Worm (Caenorhabditis elegans) whole organism, L2 larva: ENCODE data around the gene gcy-11.

Experiments used
- C34F6.9 ChIP-seq: fragments of 150-350 bp; optimal IDR thresholded peaks from 2 replicates; lab custom pipeline; 2014; ENCODE audit warnings: missing biosample characterization, missing genetic modification characterization
- F13H6.1 ChIP-seq: sonication (generic microtip); optimal IDR thresholded peaks from 2 replicates; lab custom pipeline; 2016; ENCODE audit warnings: missing genetic modification characterization, missing compliant biosample characterization
- R02D3.7 ChIP-seq: fragments of 150-350 bp; optimal IDR thresholded peaks from 2 replicates; lab custom pipeline; 2014; ENCODE audit warnings: missing biosample characterization, missing genetic modification characterization
- alr-1 ChIP-seq: fragments of 150-350 bp; optimal IDR thresholded peaks from 2 replicates; lab custom pipeline; 2014; ENCODE audit warnings: missing biosample characterization, missing genetic modification characterization
- aly-2 ChIP-seq: fragments of 150-350 bp; optimal IDR thresholded peaks from 2 replicates; lab custom pipeline; 2014; ENCODE audit warnings: missing biosample characterization, missing genetic modification characterization
- ama-1 ChIP-seq: fragments of 150-350 bp; optimal IDR thresholded peaks from 2 replicates; lab custom pipeline; 2018; ENCODE audit warnings: inconsistent platforms
- blmp-1 ChIP-seq: sonication (generic microtip); optimal IDR thresholded peaks from 2 replicates; lab custom pipeline; 2017; ENCODE audit warnings: missing genetic modification characterization, mild to moderate bottlenecking, missing compliant biosample characterization, antibody characterized with exemption, moderate library complexity; ENCODE audit not compliant: insufficient read depth
- ceh-82 ChIP-seq: fragments of 150-350 bp; optimal IDR thresholded peaks from 2 replicates; lab custom pipeline; 2014; ENCODE audit warnings: missing biosample characterization, missing genetic modification characterization
- crh-2 ChIP-seq: sonication (generic microtip); optimal IDR thresholded peaks from 2 replicates; lab custom pipeline; 2017; ENCODE audit warnings: missing biosample characterization, missing genetic modification characterization
- egl-27 ChIP-seq: sonication (generic microtip); optimal IDR thresholded peaks from 3 replicates; lab custom pipeline; 2017; ENCODE audit warnings: missing biosample characterization, missing genetic modification reagents, missing genetic modification characterization
- elt-1 ChIP-seq: fragments of 150-350 bp; optimal IDR thresholded peaks from 2 replicates; lab custom pipeline; 2014; ENCODE audit warnings: missing biosample characterization, missing genetic modification characterization
- elt-3 ChIP-seq: sonication (generic microtip); optimal IDR thresholded peaks from 2 replicates; lab custom pipeline; 2017; ENCODE audit warnings: missing biosample characterization, missing genetic modification characterization
- lin-11 ChIP-seq: fragments of 150-350 bp; sonication (generic microtip); optimal IDR thresholded peaks from 2 replicates; lab custom pipeline; 2014; ENCODE audit warnings: missing biosample characterization, missing genetic modification characterization, inconsistent platforms, mixed read lengths
- lin-13 ChIP-seq: fragments of 150-350 bp; optimal IDR thresholded peaks from 2 replicates; lab custom pipeline; 2014; ENCODE audit warnings: missing biosample characterization, missing genetic modification reagents, missing genetic modification characterization
- mab-5 ChIP-seq: fragments of 150-350 bp; optimal IDR thresholded peaks from 2 replicates; lab custom pipeline; 2014; ENCODE audit warnings: missing biosample characterization, missing genetic modification characterization
- mdl-1 ChIP-seq, 2 experiments: fragments of 150-350 bp in 1 of 2; sonication (generic microtip) in 1 of 2; optimal IDR thresholded peaks; 2 replicates each; lab custom pipeline; 2017; ENCODE audit warnings: missing biosample characterization in 2 of 2, missing genetic modification characterization in 2 of 2
- nhr-11 ChIP-seq: fragments of 150-350 bp; optimal IDR thresholded peaks from 2 replicates; lab custom pipeline; 2014; ENCODE audit warnings: missing biosample characterization, missing genetic modification characterization
- nhr-129 ChIP-seq: fragments of 150-350 bp; optimal IDR thresholded peaks from 2 replicates; lab custom pipeline; 2014; ENCODE audit warnings: missing biosample characterization, missing genetic modification characterization
- nhr-21 ChIP-seq: fragments of 150-350 bp; optimal IDR thresholded peaks from 2 replicates; lab custom pipeline; 2014; ENCODE audit warnings: missing biosample characterization, missing genetic modification characterization
- nhr-23 ChIP-seq: fragments of 150-350 bp; optimal IDR thresholded peaks from 2 replicates; lab custom pipeline; 2014; ENCODE audit warnings: missing biosample characterization, missing genetic modification reagents, missing genetic modification characterization
- nhr-25 ChIP-seq: fragments of 150-350 bp; sonication (generic microtip); optimal IDR thresholded peaks from 3 replicates; lab custom pipeline; 2014; ENCODE audit warnings: missing biosample characterization, missing genetic modification characterization
- nhr-6 ChIP-seq: fragments of 150-350 bp; optimal IDR thresholded peaks from 2 replicates; lab custom pipeline; 2014; ENCODE audit warnings: missing biosample characterization, missing genetic modification characterization
- sem-4 ChIP-seq: fragments of 150-350 bp; optimal IDR thresholded peaks from 2 replicates; lab custom pipeline; 2014; ENCODE audit warnings: missing biosample characterization, missing genetic modification reagents, missing genetic modification characterization
- sma-3 ChIP-seq: sonication (generic microtip); optimal IDR thresholded peaks from 2 replicates; lab custom pipeline; 2016; ENCODE audit warnings: missing genetic modification reagents, missing genetic modification characterization, missing compliant biosample characterization
- sma-9 ChIP-seq, 2 experiments: fragments of 150-350 bp in 1 of 2; sonication (generic microtip) in 1 of 2; optimal IDR thresholded peaks; 2 replicates each; lab custom pipeline; 2014 to 2016; ENCODE audit warnings: missing genetic modification characterization in 2 of 2, mild to moderate bottlenecking in 1 of 2, missing biosample characterization in 1 of 2, missing compliant biosample characterization in 1 of 2, missing genetic modification reagents in 1 of 2, moderate library complexity in 1 of 2
- snpc-4 ChIP-seq: fragments of 150-350 bp; optimal IDR thresholded peaks from 2 replicates; lab custom pipeline; 2014; ENCODE audit warnings: missing biosample characterization, missing genetic modification characterization
- unc-62 ChIP-seq: fragments of 150-350 bp; optimal IDR thresholded peaks from 2 replicates; lab custom pipeline; 2014; ENCODE audit warnings: missing biosample characterization, missing genetic modification reagents, missing genetic modification characterization
- zag-1 ChIP-seq: fragments of 150-350 bp; optimal IDR thresholded peaks from 2 replicates; lab custom pipeline; 2014; ENCODE audit warnings: missing biosample characterization, missing genetic modification characterization
- ztf-11 ChIP-seq: sonication (generic microtip); optimal IDR thresholded peaks from 2 replicates; lab custom pipeline; 2017; ENCODE audit warnings: missing biosample characterization, missing genetic modification characterization
- ztf-4 ChIP-seq: fragments of 150-350 bp; optimal IDR thresholded peaks from 2 replicates; lab custom pipeline; 2014; ENCODE audit warnings: missing biosample characterization, missing genetic modification characterization

gcy-11 gene

ce11 chrX:17058340-17058739 is 3.0 kb upstream of the gcy-11 start:
- TF ChIP-seq snpc-4 (tag; lab: Kevin White, UChicago) (no peak), elt-1 (tag; lab: Kevin White, UChicago) (no peak), aly-2 (tag; lab: Kevin White, UChicago) (no peak), ama-1 (peak; percentile 79), nhr-129 (tag; lab: Kevin White, UChicago) (peak; percentile 59), zag-1 (no peak), alr-1 (tag; lab: Kevin White, UChicago) (no peak), R02D3.7 (tag; lab: Kevin White, UChicago) (no peak), nhr-25 (tag; lab: Kevin White, UChicago) (no peak), sma-9 (GFP tag; optimal IDR thresholded peaks at IDR 0.05; lab: Kevin White, UChicago) (peak; percentile 33), sma-9 (tag; optimal IDR thresholded peaks at IDR 0.05; lab: Kevin White, UChicago) (no peak), nhr-21 (tag; lab: Kevin White, UChicago) (no peak), lin-13 (GFP tag; lab: Kevin White, UChicago) (no peak), egl-27 (tag; lab: Kevin White, UChicago) (no peak), crh-2 (tag; lab: Kevin White, UChicago) (no peak), nhr-23 (tag; lab: Kevin White, UChicago) (no peak), blmp-1 (tag; lab: Kevin White, UChicago) (peak; percentile 14), ztf-4 (tag; lab: Kevin White, UChicago) (no peak), ceh-82 (no peak)

ce11 chrX:17055836-17056783 is 729 bp upstream of the gcy-11 start:
- TF ChIP-seq C34F6.9 (tag; lab: Kevin White, UChicago) (peak; percentile 30), sem-4 (peak; percentile 11), lin-11 (tag; lab: Kevin White, UChicago) (no peak), ztf-11 (tag; lab: Kevin White, UChicago) (no peak), ama-1 (peak; percentile 25), nhr-21 (tag; lab: Kevin White, UChicago) (no peak), nhr-6 (tag; lab: Kevin White, UChicago) (peak; percentile 24), ztf-4 (tag; lab: Kevin White, UChicago) (no peak), sma-9 (GFP tag; optimal IDR thresholded peaks at IDR 0.05; lab: Kevin White, UChicago) (no peak), sma-9 (tag; optimal IDR thresholded peaks at IDR 0.05; lab: Kevin White, UChicago) (no peak)

- no peak for TF ChIP-seq mab-5
- no peak for TF ChIP-seq nhr-23 (tag; lab: Kevin White, UChicago)
- peak; percentile 37 for TF ChIP-seq sma-3 (GFP tag; lab: Kevin White, UChicago)
- TF ChIP-seq nhr-25 (tag; lab: Kevin White, UChicago), result peak; percentile 24
- no peak for TF ChIP-seq nhr-6 (tag; lab: Kevin White, UChicago)
- TF ChIP-seq F13H6.1 (tag; lab: Kevin White, UChicago), result no peak
- peak; percentile 47 for TF ChIP-seq nhr-21 (tag; lab: Kevin White, UChicago)
- peak; percentile 60 for TF ChIP-seq blmp-1 (tag; lab: Kevin White, UChicago)
- peak; percentile 49 for TF ChIP-seq sma-9 (GFP tag; optimal IDR thresholded peaks at IDR 0.05; lab: Kevin White, UChicago)
- no peak for TF ChIP-seq sma-9 (tag; optimal IDR thresholded peaks at IDR 0.05; lab: Kevin White, UChicago)
- no peak for TF ChIP-seq ama-1
These were observed 1.3 kb downstream of the gcy-11 start for ce11 chrX:17054121-17054520.

ce11 chrX:17045529-17045928 is 9.9 kb downstream of the gcy-11 start, which contains the start of gene C30G4.2:
TSS of gene C30G4.2 (minus strand) at chrX:17045629.
- TF ChIP-seq elt-3 (no peak), nhr-21 (tag; lab: Kevin White, UChicago) (no peak), F13H6.1 (tag; lab: Kevin White, UChicago) (no peak), aly-2 (tag; lab: Kevin White, UChicago) (no peak), unc-62 (no peak), alr-1 (tag; lab: Kevin White, UChicago) (no peak), mdl-1 (tag; optimal IDR thresholded peaks at IDR 0.05; lab: Kevin White, UChicago) (no peak), nhr-11 (no peak)

ce11 chrX:17042946-17043345 is 12.4 kb downstream of the gcy-11 start, which contains the start of gene F35B3.7:
TSS of gene F35B3.7 (minus strand) at chrX:17043078.
- peak; percentile 42 for TF ChIP-seq sma-9 (GFP tag; optimal IDR thresholded peaks at IDR 0.05; lab: Kevin White, UChicago)
- TF ChIP-seq sma-9 (tag; optimal IDR thresholded peaks at IDR 0.05; lab: Kevin White, UChicago), result no peak
- peak; percentile 61 for TF ChIP-seq F13H6.1 (tag; lab: Kevin White, UChicago)
- TF ChIP-seq nhr-129 (tag; lab: Kevin White, UChicago), result peak; percentile 72
- peak; percentile 5 for TF ChIP-seq C34F6.9 (tag; lab: Kevin White, UChicago)
- no peak for TF ChIP-seq nhr-23 (tag; lab: Kevin White, UChicago)
- TF ChIP-seq snpc-4 (tag; lab: Kevin White, UChicago), result no peak
- TF ChIP-seq, all 48 proteins: peak for 4
